Worm (Caenorhabditis elegans): ENCODE measurements around the gene inos-1.
A peak's percentile ranks its signal among the peaks of the same experiment; 100 is the strongest.

Gene inos-1

DNA sequence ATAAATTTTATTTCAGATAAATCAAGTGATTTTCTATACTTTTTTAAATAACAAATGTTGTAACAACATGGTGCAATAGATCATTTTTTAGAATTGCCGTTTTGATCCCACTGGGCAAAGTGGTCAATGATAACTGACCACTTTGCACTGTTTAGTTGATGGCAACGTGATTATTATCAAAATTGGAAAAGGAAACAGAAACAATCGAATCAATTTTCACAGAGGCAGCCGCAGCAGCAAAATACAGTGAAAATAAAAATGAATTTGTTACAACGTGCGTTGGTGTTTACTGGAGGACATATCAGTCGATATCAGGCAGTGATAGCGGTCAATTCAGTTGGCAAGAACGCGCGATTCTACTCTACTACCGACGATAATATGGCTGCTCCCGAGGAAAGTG, 5.7 kb upstream of the inos-1 start, which contains the start of gene VF13D12L.3:
VF13D12L.3 (plus strand) TSS at position 223 of the 400 bp plus-strand sequence.
- TF ChIP-seq nhr-80 (tag; optimal IDR thresholded peaks at IDR 0.05) (peak; percentile 60), efl-1 (GFP tag; optimal IDR thresholded peaks at IDR 0.05) (no peak), rcor-1 (GFP tag; IDR thresholded peaks at IDR 0.05) (no peak), hsf-1 (GFP tag; IDR thresholded peaks at IDR 0.05) (0 out of 2 replicates have a peak, but pooled peaks have one; percentile 10)

DNA sequence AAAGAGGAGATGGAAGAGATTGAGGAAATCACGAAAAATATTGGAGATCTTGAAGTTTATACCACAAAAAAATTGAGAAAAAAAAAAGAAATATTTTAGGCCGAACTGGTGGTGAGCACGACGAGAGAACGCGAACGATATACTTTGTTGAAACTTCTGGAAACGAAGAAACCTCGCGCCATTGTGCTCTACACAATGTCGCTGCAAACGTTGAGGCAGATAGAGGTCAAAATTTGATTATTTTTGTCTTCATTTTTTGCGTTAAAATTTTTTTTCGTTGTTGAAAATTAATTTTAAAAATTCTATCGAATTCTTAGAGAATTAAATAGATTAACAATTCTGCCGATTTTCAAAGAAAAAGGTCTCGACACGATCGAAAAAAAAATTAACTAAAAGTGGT, 535 bp upstream of the inos-1 start:
- TF ChIP-seq madf-6 (GFP tag; IDR thresholded peaks at IDR 0.05) (peak; percentile 77), K11D2.4 (GFP tag; IDR thresholded peaks at IDR 0.05) (no peak), ceh-91 (GFP tag; IDR thresholded peaks at IDR 0.05) (peak; percentile 16; the same call in 1 of the 2 replicates), ztf-3 (GFP tag; optimal IDR thresholded peaks at IDR 0.05) (no peak), C17E4.6 (GFP tag; IDR thresholded peaks at IDR 0.05) (no peak), hsf-1 (GFP tag; IDR thresholded peaks at IDR 0.05) (peak; percentile 81; the same call in 1 of the 2 replicates), bed-2 (GFP tag; IDR thresholded peaks at IDR 0.05) (no peak), hrde-1 (tag; optimal IDR thresholded peaks at IDR 0.05; ENCODE audit: borderline replicate concordance) (no peak), sptf-2 (GFP tag; optimal IDR thresholded peaks at IDR 0.05) (no peak), Y67H2A.10 (GFP tag; conservative IDR thresholded peaks at IDR 0.05) (no peak), K12H6.12 (tag; optimal IDR thresholded peaks at IDR 0.05) (no peak), nfya-2 (GFP tag; IDR thresholded peaks at IDR 0.05) (no peak), B0019.2 (GFP tag; conservative IDR thresholded peaks at IDR 0.05) (no peak), him-1 (tag; optimal IDR thresholded peaks at IDR 0.05) (no peak), xnd-1 (tag; optimal IDR thresholded peaks at IDR 0.05) (peak; percentile 31), lsl-1 (GFP tag; optimal IDR thresholded peaks at IDR 0.05) (no peak), Y79H2A.3 (GFP tag; conservative IDR thresholded peaks at IDR 0.05) (no peak), B0035.1 (tag; optimal IDR thresholded peaks at IDR 0.05) (no peak), F39B2.1 (GFP tag; IDR thresholded peaks at IDR 0.05) (no peak), efl-1 (GFP tag; optimal IDR thresholded peaks at IDR 0.05) (peak; percentile 59), lsy-27 (tag; optimal IDR thresholded peaks at IDR 0.05; ENCODE audit: borderline replicate concordance, insufficient read depth) (no peak), attf-6 (GFP tag; IDR thresholded peaks at IDR 0.05) (no peak), ztf-28 (GFP tag; IDR thresholded peaks at IDR 0.05) (no peak), unc-62 (GFP tag; optimal IDR thresholded peaks at IDR 0.05) (no peak), rec-8 (tag; optimal IDR thresholded peaks at IDR 0.05) (no peak), snpc-3.4 (tag; optimal IDR thresholded peaks at IDR 0.05) (no peak), akir-1 (GFP tag; optimal IDR thresholded peaks at IDR 0.05) (no peak), lin-40 (tag; optimal IDR thresholded peaks at IDR 0.05) (no peak), dpl-1 (GFP tag; optimal IDR thresholded peaks at IDR 0.05) (no peak), ZK185.1 (tag; optimal IDR thresholded peaks at IDR 0.05; ENCODE audit: poor library complexity, severe bottlenecking) (no peak), egl-18 (GFP tag; IDR thresholded peaks at IDR 0.05) (no peak), F33H1.4 (GFP tag; IDR thresholded peaks at IDR 0.05) (peak; percentile 44), fkh-3 (tag; optimal IDR thresholded peaks at IDR 0.05) (no peak), snpc-1.3 (tag; optimal IDR thresholded peaks at IDR 0.05; ENCODE audit: insufficient read depth) (no peak), madf-8 (GFP tag; conservative IDR thresholded peaks at IDR 0.05) (0 out of 2 replicates have a peak, but pooled peaks have one; percentile 17), bed-1 (GFP tag; IDR thresholded peaks at IDR 0.05) (no peak), tbp1 (GFP tag; optimal IDR thresholded peaks at IDR 0.05) (no peak), F57A8.1 (GFP tag; optimal IDR thresholded peaks at IDR 0.05) (no peak), unc-130 (GFP tag; optimal IDR thresholded peaks at IDR 0.05) (no peak), F52B5.7 (tag; optimal IDR thresholded peaks at IDR 0.05) (no peak)

Data from whole organism, young adult.